Worm (Caenorhabditis elegans) whole organism, midembryonic: ENCODE results near the gene M03C11.3.

Experiments
- T22C8.4 ChIP-seq: fragments of 200-800 bp; sonication (Bioruptor generic); IDR thresholded peaks from 2 replicates; pipeline ENCODE4 v1.3.6; 2022; ENCODE audit warnings: missing genetic modification characterization, missing compliant biosample characterization
- cog-1 ChIP-seq: sonication (generic microtip); optimal IDR thresholded peaks from 2 replicates; lab custom pipeline; 2016; ENCODE audit warnings: missing genetic modification characterization, missing compliant biosample characterization
- flt-1 ChIP-seq: fragments of 200-800 bp; sonication (Bioruptor generic); IDR thresholded peaks from 2 replicates; pipeline ENCODE4 v1.3.6; 2022; ENCODE audit warnings: missing genetic modification characterization, missing compliant biosample characterization
- klf-2 ChIP-seq: fragments of 200-800 bp; sonication (Bioruptor generic); conservative IDR thresholded peaks from 2 replicates; pipeline ENCODE4 v1.3.6; 2022; ENCODE audit warnings: missing genetic modification reagents, missing genetic modification characterization, missing compliant biosample characterization
- med-1 ChIP-seq: sonication (generic microtip); optimal IDR thresholded peaks from 2 replicates; lab custom pipeline; 2017; ENCODE audit warnings: missing genetic modification characterization, mild to moderate bottlenecking, missing compliant biosample characterization, antibody characterized with exemption, missing genetic modification reagents; ENCODE audit not compliant: insufficient read depth
- ref-1 ChIP-seq: fragments of 200-800 bp; sonication (Bioruptor generic); conservative IDR thresholded peaks from 2 replicates; pipeline ENCODE4 v1.3.6; 2022; ENCODE audit warnings: missing genetic modification reagents, missing genetic modification characterization, missing compliant biosample characterization
- tab-1 ChIP-seq: fragments of 200-800 bp; sonication (Bioruptor generic); IDR thresholded peaks from 2 replicates; pipeline ENCODE4 v1.3.6; 2022; ENCODE audit warnings: missing genetic modification characterization, missing compliant biosample characterization
- ztf-23 ChIP-seq: fragments of 200-800 bp; sonication (Bioruptor generic); IDR thresholded peaks from 2 replicates; pipeline ENCODE4 v1.3.6; 2022; ENCODE audit warnings: missing genetic modification reagents, missing genetic modification characterization, missing compliant biosample characterization
- ztf-29 ChIP-seq: fragments of 200-800 bp; sonication (Bioruptor generic); IDR thresholded peaks from 2 replicates; pipeline ENCODE4 v1.3.6; 2022; ENCODE audit warnings: missing genetic modification reagents, missing genetic modification characterization, missing compliant biosample characterization

The M03C11.3 gene

DNA sequence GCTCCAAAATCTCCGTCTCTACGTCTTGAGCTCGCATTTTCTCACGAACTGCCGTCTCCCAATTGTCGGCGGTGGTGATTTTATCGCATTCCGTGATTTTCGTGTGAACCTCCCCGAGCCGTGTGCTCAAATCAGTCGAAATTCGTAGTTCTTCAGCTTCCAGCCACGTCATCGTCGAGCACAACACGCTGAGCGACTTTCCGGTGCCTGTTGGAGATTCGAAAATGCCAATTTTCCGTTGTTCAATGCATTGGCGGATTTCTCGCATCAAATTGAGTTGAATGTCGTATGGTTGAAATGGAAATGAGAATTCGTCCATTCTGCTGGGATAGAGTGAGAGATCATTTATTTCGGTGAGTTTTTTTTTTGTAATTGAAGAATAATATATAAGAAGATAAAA, at the start of gene M03C11.3, which contains the start of gene chl-1:
Gene M03C11.3, plus strand, starts transcription at position 153 of the 400 bp plus-strand sequence.
Gene chl-1, minus strand, starts transcription at position 323 of the 400 bp plus-strand sequence.
- TF ChIP-seq med-1 (GFP tag; lab: Kevin White, UChicago) (no peak), cog-1 (tag; lab: Kevin White, UChicago) (no peak), flt-1 (GFP tag; lab: Robert Waterston, UW) (no peak), ztf-23 (no peak), tab-1 (GFP tag; lab: Robert Waterston, UW) (no peak), T22C8.4 (GFP tag; lab: Robert Waterston, UW) (no peak), ref-1 (GFP tag; lab: Robert Waterston, UW) (no peak), ztf-29 (GFP tag; lab: Robert Waterston, UW) (no peak), klf-2 (GFP tag; lab: Robert Waterston, UW) (no peak)

DNA sequence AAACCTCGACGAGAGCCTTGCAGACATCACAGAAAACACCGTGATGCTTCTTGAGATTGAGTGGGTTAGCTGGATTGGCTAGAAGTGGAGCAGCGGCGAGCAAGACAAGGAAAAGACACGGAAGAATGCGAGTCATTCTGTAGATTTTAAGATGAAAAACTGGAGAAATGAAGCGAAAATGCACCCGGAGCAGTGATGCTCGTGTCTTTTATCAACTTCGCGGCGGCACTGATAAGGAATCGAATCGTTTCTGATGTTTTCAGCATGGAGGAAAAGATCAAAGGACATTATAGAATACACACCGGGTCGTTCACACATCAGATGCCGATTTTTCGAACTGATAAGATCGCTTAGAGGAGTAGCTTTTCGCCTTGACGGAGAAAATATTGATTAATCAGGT, 49.5 kb upstream of the M03C11.3 start, which contains the start of gene spp-1:
Gene spp-1, minus strand, starts transcription at position 287 of the 400 bp plus-strand sequence.
- TF ChIP-seq cog-1 (tag; lab: Kevin White, UChicago): no peak
- TF ChIP-seq med-1 (GFP tag; lab: Kevin White, UChicago): no peak
- no peak for TF ChIP-seq klf-2 (GFP tag; lab: Robert Waterston, UW)
- TF ChIP-seq ref-1 (GFP tag; lab: Robert Waterston, UW): no peak
- TF ChIP-seq flt-1 (GFP tag; lab: Robert Waterston, UW): no peak
- TF ChIP-seq tab-1 (GFP tag; lab: Robert Waterston, UW): no peak
- TF ChIP-seq ztf-23: no peak
- no peak for TF ChIP-seq T22C8.4 (GFP tag; lab: Robert Waterston, UW)
- TF ChIP-seq ztf-29 (GFP tag; lab: Robert Waterston, UW): no peak

DNA sequence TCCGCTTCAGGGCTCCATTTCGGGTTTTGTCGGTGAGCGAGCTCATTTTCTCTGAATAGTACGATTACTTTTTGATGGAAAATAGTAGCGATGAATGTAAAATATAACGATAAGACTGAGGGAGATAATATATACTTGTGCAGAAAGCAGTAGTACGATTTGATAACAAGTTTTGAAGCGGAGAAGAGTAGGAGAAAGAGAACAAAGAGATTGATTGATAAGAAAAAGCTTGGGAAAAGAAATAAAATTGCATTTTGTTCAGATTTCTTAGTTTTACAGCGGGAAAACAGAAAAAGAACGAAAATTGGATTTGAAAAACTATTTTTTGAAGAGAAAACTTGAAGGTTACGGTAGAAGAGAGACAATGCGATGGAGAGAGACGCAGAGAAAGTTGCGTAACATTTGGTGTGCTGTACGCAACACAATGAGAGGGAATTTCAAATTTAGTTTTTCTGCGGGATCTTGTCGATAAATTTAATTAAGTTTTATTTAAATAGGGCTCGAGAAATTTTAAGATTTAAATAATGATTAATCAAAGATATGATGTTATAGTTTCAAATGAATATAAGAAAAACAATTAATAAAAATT, 47.2 kb upstream of the M03C11.3 start, which contains the start of gene umps-1:
Gene umps-1, minus strand, starts transcription at position 51 of the 589 bp plus-strand sequence.
- TF ChIP-seq cog-1 (tag; lab: Kevin White, UChicago) (no peak), klf-2 (GFP tag; lab: Robert Waterston, UW) (no peak), tab-1 (GFP tag; lab: Robert Waterston, UW) (no peak), ztf-29 (GFP tag; lab: Robert Waterston, UW) (no peak), med-1 (GFP tag; lab: Kevin White, UChicago) (no peak), flt-1 (GFP tag; lab: Robert Waterston, UW) (no peak), ztf-23 (no peak), ref-1 (GFP tag; lab: Robert Waterston, UW) (no peak), T22C8.4 (GFP tag; lab: Robert Waterston, UW) (no peak)

DNA sequence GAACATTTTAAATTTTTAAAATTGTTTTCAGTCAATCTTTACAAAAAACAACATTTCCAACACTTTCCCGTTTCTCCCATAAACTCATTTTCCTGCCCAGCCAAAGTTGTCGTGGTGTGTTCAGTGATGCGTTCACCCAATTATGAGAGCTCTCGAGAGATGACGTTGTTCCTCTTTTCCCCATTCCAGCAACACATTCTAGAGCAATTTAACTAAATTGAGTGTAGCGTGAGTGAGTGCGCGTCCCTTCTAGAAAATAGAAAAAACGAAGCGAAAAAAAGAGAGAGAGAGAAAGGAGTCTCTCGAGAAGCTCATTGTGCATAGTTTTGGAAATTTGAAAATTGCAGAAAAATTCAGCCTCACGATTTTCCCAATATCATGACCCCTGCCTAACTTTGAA, 46.1 kb upstream of the M03C11.3 start:
- no peak for TF ChIP-seq ztf-23
- no peak for TF ChIP-seq ref-1 (GFP tag; lab: Robert Waterston, UW)
- no peak for TF ChIP-seq T22C8.4 (GFP tag; lab: Robert Waterston, UW)
- TF ChIP-seq tab-1 (GFP tag; lab: Robert Waterston, UW): no peak
- no peak for TF ChIP-seq med-1 (GFP tag; lab: Kevin White, UChicago)
- no peak for TF ChIP-seq cog-1 (tag; lab: Kevin White, UChicago)
- no peak for TF ChIP-seq flt-1 (GFP tag; lab: Robert Waterston, UW)

DNA sequence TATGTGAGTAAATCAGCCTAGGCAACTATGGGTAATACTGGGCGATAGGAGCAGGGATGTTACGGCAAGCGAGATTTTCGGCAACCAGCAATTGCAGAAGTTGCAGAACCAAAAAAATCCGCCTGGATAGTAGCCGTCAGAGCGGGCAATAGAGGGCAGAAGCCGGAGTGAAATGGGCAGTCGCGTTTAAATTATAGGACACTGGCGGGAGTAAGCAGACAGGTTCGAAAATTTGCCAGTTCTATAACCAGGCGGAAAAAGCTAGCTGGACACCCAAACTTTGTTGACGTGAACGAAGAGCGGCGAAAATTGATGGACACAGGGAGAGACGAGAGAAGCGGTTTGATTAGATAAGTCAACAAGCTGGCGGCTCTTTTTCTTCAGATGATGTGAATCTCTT, 45.0 kb upstream of the M03C11.3 start:
- no peak for TF ChIP-seq T22C8.4 (GFP tag; lab: Robert Waterston, UW)
- TF ChIP-seq flt-1 (GFP tag; lab: Robert Waterston, UW): no peak
- no peak for TF ChIP-seq ztf-23
- TF ChIP-seq tab-1 (GFP tag; lab: Robert Waterston, UW): no peak
- no peak for TF ChIP-seq ztf-29 (GFP tag; lab: Robert Waterston, UW)
- no peak for TF ChIP-seq klf-2 (GFP tag; lab: Robert Waterston, UW)
- no peak for TF ChIP-seq cog-1 (tag; lab: Kevin White, UChicago)
- TF ChIP-seq med-1 (GFP tag; lab: Kevin White, UChicago): no peak
- no peak for TF ChIP-seq ref-1 (GFP tag; lab: Robert Waterston, UW)

DNA sequence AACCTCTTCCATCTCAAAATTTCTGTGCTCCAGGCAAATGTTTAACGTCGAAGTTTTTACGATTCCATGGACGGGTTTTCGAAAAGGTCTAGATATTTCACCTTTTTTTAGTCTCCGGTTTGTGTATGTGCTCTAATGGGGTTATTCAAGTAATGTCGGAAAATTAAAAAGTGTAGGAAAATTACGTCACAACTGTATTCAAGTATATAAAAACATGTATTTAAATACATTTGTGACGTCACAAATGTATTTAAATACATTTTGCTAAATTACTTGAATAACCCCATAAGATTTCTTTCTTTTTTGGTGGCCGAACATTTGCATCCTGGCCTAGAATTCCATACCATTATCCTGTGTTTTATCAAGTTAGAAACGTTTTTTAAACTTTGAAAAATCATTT, 43.4 kb upstream of the M03C11.3 start:
- TF ChIP-seq ztf-29 (GFP tag; lab: Robert Waterston, UW): no peak

DNA sequence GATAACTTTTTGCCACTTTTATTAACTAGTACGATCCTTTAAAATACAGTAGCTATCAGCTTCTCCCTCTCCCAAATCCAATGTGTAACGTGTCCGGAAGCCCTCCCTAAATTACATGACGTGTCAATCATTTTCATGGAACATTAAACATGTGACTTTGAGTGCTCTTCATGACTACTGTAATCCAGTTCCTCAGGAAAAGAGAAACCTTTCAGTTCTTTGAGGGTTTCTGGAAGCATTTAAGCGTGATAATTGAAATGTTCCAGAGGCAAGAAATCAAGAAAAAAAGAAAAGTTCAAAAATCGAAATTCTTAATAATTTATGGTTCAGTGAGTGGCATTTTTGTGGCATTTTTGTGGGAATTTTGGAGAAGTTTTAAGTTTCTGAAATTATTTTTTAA, 42.0 kb upstream of the M03C11.3 start:
- no peak for TF ChIP-seq T22C8.4 (GFP tag; lab: Robert Waterston, UW)
- TF ChIP-seq ztf-23: no peak
- no peak for TF ChIP-seq ref-1 (GFP tag; lab: Robert Waterston, UW)
- no peak for TF ChIP-seq cog-1 (tag; lab: Kevin White, UChicago)
- no peak for TF ChIP-seq ztf-29 (GFP tag; lab: Robert Waterston, UW)
- no peak for TF ChIP-seq flt-1 (GFP tag; lab: Robert Waterston, UW)
- no peak for TF ChIP-seq tab-1 (GFP tag; lab: Robert Waterston, UW)
- TF ChIP-seq klf-2 (GFP tag; lab: Robert Waterston, UW): no peak
- TF ChIP-seq med-1 (GFP tag; lab: Kevin White, UChicago): no peak

DNA sequence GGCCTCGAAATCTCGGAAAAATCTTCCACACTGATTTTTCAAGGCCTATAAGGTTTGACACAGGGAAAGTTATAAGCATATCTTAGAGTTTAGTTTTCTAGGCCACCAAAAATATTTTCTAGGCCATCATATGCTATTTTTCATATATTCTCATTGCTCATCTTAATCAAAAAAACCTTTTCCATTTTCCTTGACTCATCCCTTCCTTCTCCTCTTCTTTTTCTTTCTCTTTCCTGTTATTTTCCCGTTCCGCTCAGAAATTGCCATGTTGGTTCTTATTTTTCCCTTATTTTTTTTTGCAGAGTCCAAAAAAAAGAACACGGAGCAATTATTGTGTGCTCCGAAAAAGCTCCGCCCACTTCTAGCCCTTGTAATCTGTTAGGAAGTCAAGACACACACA, 40.2 kb upstream of the M03C11.3 start, which contains the start of gene tbc-8:
Gene tbc-8, plus strand, starts transcription at position 301 of the 400 bp plus-strand sequence.
- no peak for TF ChIP-seq tab-1 (GFP tag; lab: Robert Waterston, UW)
- no peak for TF ChIP-seq flt-1 (GFP tag; lab: Robert Waterston, UW)
- no peak for TF ChIP-seq klf-2 (GFP tag; lab: Robert Waterston, UW)

DNA sequence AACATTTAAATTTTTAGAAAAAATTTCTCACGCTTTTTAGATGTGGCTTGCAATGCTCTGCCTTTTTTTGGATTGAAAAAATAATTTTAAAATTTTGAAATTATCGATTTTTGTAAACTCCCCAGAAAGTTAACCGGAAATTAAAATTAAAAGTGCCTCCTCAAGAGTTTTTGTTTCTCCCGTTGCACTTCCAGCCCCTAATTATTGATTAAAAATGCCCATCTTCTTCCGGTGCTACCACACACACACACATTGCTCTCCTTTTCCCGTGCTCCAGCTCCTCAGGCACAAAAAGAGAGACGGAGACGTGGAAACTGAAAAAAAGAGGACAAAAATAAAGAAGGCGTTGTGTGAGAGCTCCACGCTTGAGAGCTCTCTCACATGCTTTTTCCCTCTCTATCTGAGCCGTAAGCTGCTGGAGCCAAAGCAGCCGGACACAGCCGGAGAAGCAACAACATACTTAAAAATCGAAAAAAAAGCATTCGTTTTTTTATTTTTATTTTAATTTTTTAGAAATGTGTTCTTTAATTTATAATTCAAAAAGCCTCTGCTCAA, 37.4 kb upstream of the M03C11.3 start:
- TF ChIP-seq T22C8.4 (GFP tag; lab: Robert Waterston, UW): peak; percentile 32; the same call in 1 of the 2 replicates
- TF ChIP-seq ztf-23: no peak
